Fruit fly (Drosophila melanogaster) whole organism, embryonic: ENCODE measurements around the gene Rbp6.
A peak's percentile ranks its signal among the peaks of the same experiment; 100 is the strongest.

Source experiments
- Adf1 ChIP-seq: fragments of 200-800 bp; sonication (Bioruptor generic); IDR thresholded peaks from 2 replicates; pipeline ENCODE4 v1.3.6; 2022; ENCODE audit warnings: missing biosample characterization, missing genetic modification characterization
- B-H2 ChIP-seq: fragments of 200-800 bp; sonication (Bioruptor generic); optimal IDR thresholded peaks from 2 replicates; lab custom pipeline; 2018; ENCODE audit warnings: missing biosample characterization, mild to moderate bottlenecking, missing genetic modification characterization
- Bgb ChIP-seq: fragments of 200-800 bp; sonication (Bioruptor generic); IDR thresholded peaks from 2 replicates; pipeline ENCODE4 v1.3.6; 2022; ENCODE audit warnings: missing biosample characterization, missing genetic modification characterization; ENCODE audit not compliant: partially characterized antibody
- CG10209 ChIP-seq: fragments of 200-800 bp; sonication (Bioruptor generic); optimal IDR thresholded peaks from 3 replicates; lab custom pipeline; 2017; ENCODE audit warnings: missing biosample characterization, mild to moderate bottlenecking, missing genetic modification characterization, missing genetic modification reagents
- CG1024 ChIP-seq: fragments of 200-800 bp; sonication (Bioruptor generic); IDR thresholded peaks from 2 replicates; pipeline ENCODE4 v1.3.6; 2022; ENCODE audit warnings: missing biosample characterization, missing genetic modification characterization
- CG10267 ChIP-seq: fragments of 200-800 bp; sonication (Bioruptor generic); optimal IDR thresholded peaks from 2 replicates; lab custom pipeline; 2018; ENCODE audit warnings: missing biosample characterization, mild to moderate bottlenecking, missing genetic modification characterization, moderate library complexity
- CG10274 ChIP-seq: fragments of 200-800 bp; sonication (Bioruptor generic); optimal IDR thresholded peaks from 3 replicates; lab custom pipeline; 2017; ENCODE audit warnings: missing biosample characterization, mild to moderate bottlenecking, missing genetic modification characterization
- CG10366 ChIP-seq: fragments of 200-800 bp; sonication (Bioruptor generic); IDR thresholded peaks from 2 replicates; pipeline ENCODE4 v1.3.6; 2022; ENCODE audit warnings: missing biosample characterization, missing genetic modification characterization
- CG11695 ChIP-seq: fragments of 200-800 bp; sonication (Bioruptor generic); IDR thresholded peaks from 3 replicates; pipeline ENCODE4 v1.3.6; 2022; ENCODE audit warnings: missing biosample characterization, missing genetic modification characterization
- CG12104 ChIP-seq: fragments of 200-800 bp; sonication (Bioruptor generic); optimal IDR thresholded peaks from 3 replicates; lab custom pipeline; 2016; ENCODE audit warnings: missing biosample characterization, missing genetic modification characterization
- CG12659 ChIP-seq: fragments of 200-800 bp; sonication (Bioruptor generic); optimal IDR thresholded peaks from 3 replicates; lab custom pipeline; 2017; ENCODE audit warnings: mild to moderate bottlenecking, missing biosample characterization, missing genetic modification reagents, missing genetic modification characterization
- CG12769 ChIP-seq: fragments of 200-800 bp; sonication (Bioruptor generic); optimal IDR thresholded peaks from 2 replicates; lab custom pipeline; 2019; ENCODE audit warnings: missing biosample characterization, mild to moderate bottlenecking, missing genetic modification characterization, moderate library complexity
- CG14965 ChIP-seq: fragments of 200-800 bp; sonication (Bioruptor generic); optimal IDR thresholded peaks from 2 replicates; lab custom pipeline; 2016; ENCODE audit warnings: missing biosample characterization, missing genetic modification characterization, borderline replicate concordance
- CG15514 ChIP-seq: fragments of 200-800 bp; sonication (Bioruptor generic); optimal IDR thresholded peaks from 3 replicates; lab custom pipeline; 2017; ENCODE audit warnings: missing biosample characterization, missing genetic modification characterization, mild to moderate bottlenecking, moderate library complexity, missing genetic modification reagents
- CG2875 ChIP-seq: fragments of 200-800 bp; sonication (Bioruptor generic); optimal IDR thresholded peaks from 2 replicates; lab custom pipeline; 2017; ENCODE audit warnings: missing biosample characterization, mild to moderate bottlenecking, missing genetic modification characterization, missing genetic modification reagents
- CG31224 ChIP-seq: fragments of 200-800 bp; sonication (Bioruptor generic); IDR thresholded peaks from 2 replicates; pipeline ENCODE4 v1.3.6; 2022; ENCODE audit warnings: missing biosample characterization, missing genetic modification characterization
- CG3407 ChIP-seq: fragments of 200-800 bp; sonication (Bioruptor generic); optimal IDR thresholded peaks from 2 replicates; lab custom pipeline; 2018; ENCODE audit warnings: missing biosample characterization, mild to moderate bottlenecking, missing genetic modification characterization
- CG3995 ChIP-seq: fragments of 200-800 bp; sonication (Bioruptor generic); optimal IDR thresholded peaks from 3 replicates; lab custom pipeline; 2016; ENCODE audit warnings: missing biosample characterization, missing genetic modification characterization
- CG42726 ChIP-seq: fragments of 200-800 bp; sonication (Bioruptor generic); IDR thresholded peaks from 2 replicates; pipeline ENCODE4 v1.3.6; 2022; ENCODE audit warnings: missing biosample characterization, missing genetic modification characterization; ENCODE audit not compliant: partially characterized antibody
- CG4854 ChIP-seq: fragments of 200-800 bp; sonication (Bioruptor generic); optimal IDR thresholded peaks from 2 replicates; lab custom pipeline; 2016; ENCODE audit warnings: missing biosample characterization, missing genetic modification characterization, inconsistent platforms
- CG5180 ChIP-seq: fragments of 200-800 bp; sonication (Bioruptor generic); optimal IDR thresholded peaks from 3 replicates; lab custom pipeline; 2017; ENCODE audit warnings: missing biosample characterization, missing genetic modification characterization, mild to moderate bottlenecking, moderate library complexity, missing genetic modification reagents
- CG6854 ChIP-seq: fragments of 200-800 bp; sonication (Bioruptor generic); optimal IDR thresholded peaks from 3 replicates; lab custom pipeline; 2017; ENCODE audit warnings: missing biosample characterization, mild to moderate bottlenecking, missing genetic modification characterization
- Doc2 ChIP-seq: fragments of 200-800 bp; sonication (Bioruptor generic); IDR thresholded peaks from 2 replicates; pipeline ENCODE4 v1.3.6; 2022; ENCODE audit warnings: missing biosample characterization, missing genetic modification characterization
- Ets97D ChIP-seq: fragments of 200-800 bp; sonication (Bioruptor generic); optimal IDR thresholded peaks from 3 replicates; lab custom pipeline; 2016; ENCODE audit warnings: missing biosample characterization, missing genetic modification characterization
- Fer1 ChIP-seq: fragments of 200-800 bp; sonication (Bioruptor generic); optimal IDR thresholded peaks from 2 replicates; lab custom pipeline; 2017; ENCODE audit warnings: missing biosample characterization, mild to moderate bottlenecking, missing genetic modification characterization
- Gug ChIP-seq: fragments of 200-800 bp; sonication (Bioruptor generic); IDR thresholded peaks from 4 replicates; pipeline ENCODE4 v1.3.6; 2022; ENCODE audit warnings: missing biosample characterization, missing genetic modification characterization
- H15 ChIP-seq: fragments of 200-800 bp; sonication (Bioruptor generic); IDR thresholded peaks from 3 replicates; pipeline ENCODE4 v1.3.6; 2022; ENCODE audit warnings: missing biosample characterization, missing genetic modification characterization
- H2.0 ChIP-seq: fragments of 200-800 bp; sonication (Bioruptor generic); IDR thresholded peaks from 2 replicates; pipeline ENCODE4 v1.3.6; 2022; ENCODE audit warnings: missing biosample characterization, missing genetic modification characterization
- NK7.1 ChIP-seq: fragments of 200-800 bp; sonication (Bioruptor generic); optimal IDR thresholded peaks from 3 replicates; lab custom pipeline; 2016; ENCODE audit warnings: missing biosample characterization, missing genetic modification characterization
- Nf-YC ChIP-seq: fragments of 200-800 bp; optimal IDR thresholded peaks from 3 replicates; lab custom pipeline; 2019; ENCODE audit warnings: missing biosample characterization, mild to moderate bottlenecking, missing genetic modification characterization, moderate library complexity
- Sin3A ChIP-seq: fragments of >200 bp; optimal IDR thresholded peaks from 2 replicates; lab custom pipeline; 2018
- Taf1 ChIP-seq: fragments of 200-800 bp; sonication (Bioruptor generic); IDR thresholded peaks from 2 replicates; pipeline ENCODE4 v1.3.6; 2022; ENCODE audit warnings: missing biosample characterization, missing genetic modification characterization
- Xrp1 ChIP-seq: fragments of 200-800 bp; sonication (Bioruptor generic); IDR thresholded peaks from 2 replicates; pipeline ENCODE4 v1.3.6; 2022; ENCODE audit warnings: missing biosample characterization, missing genetic modification characterization
- ap ChIP-seq: fragments of 200-800 bp; sonication (Bioruptor generic); IDR thresholded peaks from 2 replicates; pipeline ENCODE4 v1.3.6; 2022; ENCODE audit warnings: missing biosample characterization, missing genetic modification characterization
- bcd ChIP-seq: fragments of 200-800 bp; sonication (Bioruptor generic); optimal IDR thresholded peaks from 2 replicates; lab custom pipeline; 2017; ENCODE audit warnings: missing biosample characterization, mild to moderate bottlenecking, missing genetic modification characterization
- btn ChIP-seq: fragments of 200-800 bp; sonication (Bioruptor generic); optimal IDR thresholded peaks from 2 replicates; lab custom pipeline; 2016; ENCODE audit warnings: missing biosample characterization, missing genetic modification characterization
- cato ChIP-seq: fragments of 200-800 bp; sonication (Bioruptor generic); optimal IDR thresholded peaks from 2 replicates; lab custom pipeline; 2016; ENCODE audit warnings: missing biosample characterization, missing genetic modification characterization, borderline replicate concordance
- chn ChIP-seq: fragments of 200-800 bp; sonication (Bioruptor generic); optimal IDR thresholded peaks from 2 replicates; lab custom pipeline; 2016; ENCODE audit warnings: missing biosample characterization, missing genetic modification characterization
- ci ChIP-seq: fragments of 200-800 bp; sonication (Bioruptor generic); IDR thresholded peaks from 3 replicates; pipeline ENCODE4 v1.3.6; 2022; ENCODE audit warnings: missing biosample characterization, missing genetic modification characterization
- crp ChIP-seq, 2 experiments: fragments of 200-800 bp; sonication (Bioruptor generic); optimal IDR thresholded peaks; 2 replicates in 1 of 2; 3 replicates in 1 of 2; lab custom pipeline; 2017; ENCODE audit warnings: missing biosample characterization in 2 of 2, missing genetic modification characterization in 2 of 2, mild to moderate bottlenecking in 1 of 2, moderate library complexity in 1 of 2
- dimm ChIP-seq: fragments of 200-800 bp; sonication (Bioruptor generic); IDR thresholded peaks from 2 replicates; pipeline ENCODE4 v1.3.6; 2022; ENCODE audit warnings: missing biosample characterization, missing genetic modification characterization
- eve ChIP-seq, 2 experiments: fragments of >200 bp; optimal IDR thresholded peaks; 2 replicates each; lab custom pipeline; 2017; ENCODE audit warnings: missing biosample characterization in 2 of 2, missing genetic modification characterization in 2 of 2
- lmd ChIP-seq: fragments of 200-800 bp; sonication (Bioruptor generic); IDR thresholded peaks from 2 replicates; pipeline ENCODE4 v1.3.6; 2022; ENCODE audit warnings: missing biosample characterization, missing genetic modification characterization
- mld ChIP-seq: fragments of 200-800 bp; sonication (Bioruptor generic); IDR thresholded peaks from 3 replicates; pipeline ENCODE4 v1.3.6; 2022; ENCODE audit warnings: missing biosample characterization, missing genetic modification characterization; ENCODE audit not compliant: partially characterized antibody
- p53 ChIP-seq: fragments of 200-800 bp; sonication (Bioruptor generic); optimal IDR thresholded peaks from 2 replicates; lab custom pipeline; 2016; ENCODE audit warnings: missing biosample characterization, missing genetic modification characterization
- sens-2 ChIP-seq: fragments of 200-800 bp; sonication (Bioruptor generic); IDR thresholded peaks from 2 replicates; pipeline ENCODE4 v1.3.6; 2022; ENCODE audit warnings: missing biosample characterization, missing genetic modification characterization
- sob ChIP-seq: fragments of 200-800 bp; sonication (Bioruptor generic); IDR thresholded peaks from 2 replicates; pipeline ENCODE4 v1.3.6; 2022; ENCODE audit warnings: missing biosample characterization, missing genetic modification characterization
- stc ChIP-seq: fragments of 200-800 bp; sonication (Bioruptor generic); IDR thresholded peaks from 2 replicates; pipeline ENCODE4 v1.3.6; 2022; ENCODE audit warnings: missing biosample characterization, missing genetic modification characterization
- sug ChIP-seq: fragments of 200-800 bp; optimal IDR thresholded peaks from 2 replicates; lab custom pipeline; 2019; ENCODE audit warnings: missing biosample characterization, mild to moderate bottlenecking, missing genetic modification characterization, moderate library complexity
- tio ChIP-seq: fragments of 200-800 bp; sonication (Bioruptor generic); optimal IDR thresholded peaks from 2 replicates; lab custom pipeline; 2017; ENCODE audit warnings: missing biosample characterization, missing genetic modification characterization, inconsistent platforms
- yki ChIP-seq: fragments of >200 bp; optimal IDR thresholded peaks from 3 replicates; lab custom pipeline; 2018
- z ChIP-seq: fragments of 200-800 bp; sonication (Bioruptor generic); IDR thresholded peaks from 3 replicates; pipeline ENCODE4 v1.3.6; 2022; ENCODE audit warnings: missing biosample characterization, missing genetic modification characterization

Rbp6 gene

DNA sequence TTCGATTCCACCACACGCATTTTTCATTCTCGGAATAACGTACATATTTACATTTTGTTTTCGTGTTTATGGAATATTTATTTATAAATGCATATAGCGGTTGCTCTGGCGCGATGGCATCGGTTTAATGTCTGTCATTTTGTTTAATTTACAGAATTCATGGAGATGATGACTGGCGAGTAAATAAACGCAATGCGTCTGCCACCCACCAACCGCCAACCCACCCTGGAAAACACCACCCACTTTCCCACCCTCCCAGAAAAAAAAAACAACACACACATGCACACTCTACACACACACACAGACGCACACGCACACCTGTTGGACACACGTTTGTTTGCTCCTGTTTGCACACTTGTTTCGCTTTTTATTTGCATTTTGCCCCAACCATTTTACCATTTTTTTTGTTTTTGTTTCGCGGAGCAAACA is 190.2 kb downstream of the Rbp6 start (continued):
- TF ChIP-seq CG3407 (GFP tag; lab: Kevin White, UChicago) (peak; percentile 32), H2.0 (GFP tag; lab: Robert Waterston, UW) (no peak), CG15514 (GFP tag; lab: Kevin White, UChicago) (no peak), CG12659 (GFP tag; lab: Kevin White, UChicago) (peak; percentile 17), ci (GFP tag; lab: Robert Waterston, UW) (peak; percentile 68; the same call in 2 of the 3 replicates), dimm (GFP tag; lab: Robert Waterston, UW) (no peak), btn (GFP tag; lab: Kevin White, UChicago) (no peak), cato (GFP tag; lab: Kevin White, UChicago) (no peak), Ets97D (GFP tag; lab: Kevin White, UChicago) (no peak), CG10274 (peak; percentile 12), eve (GFP tag; optimal IDR thresholded peaks at IDR 0.05; lab: Kevin White, UChicago) (no peak), Adf1 (GFP tag; lab: Robert Waterston, UW) (no peak), NK7.1 (GFP tag; lab: Kevin White, UChicago) (no peak), CG5180 (GFP tag; lab: Kevin White, UChicago) (peak; percentile 41), CG12769 (tag; lab: Kevin White, UChicago) (peak; percentile 65), Nf-YC (tag; lab: Kevin White, UChicago) (no peak), CG11695 (no peak), CG3995 (GFP tag; lab: Kevin White, UChicago) (no peak), B-H2 (no peak), z (no peak), Fer1 (GFP tag; lab: Kevin White, UChicago) (peak; percentile 47), Doc2 (GFP tag; lab: Robert Waterston, UW) (no peak), CG10267 (tag; lab: Kevin White, UChicago) (no peak), ap (GFP tag; lab: Robert Waterston, UW) (no peak), stc (GFP tag; lab: Robert Waterston, UW) (no peak), sob (GFP tag; lab: Robert Waterston, UW) (no peak), CG1024 (GFP tag; lab: Robert Waterston, UW) (no peak), p53 (GFP tag; lab: Kevin White, UChicago) (no peak), CG6854 (GFP tag; lab: Kevin White, UChicago) (no peak), Xrp1 (peak; percentile 30; the same call in 1 of the 2 replicates), Bgb (GFP tag; lab: Robert Waterston, UW) (0 out of 2 replicates have a peak, but pooled peaks have one; percentile 33), tio (GFP tag; lab: Kevin White, UChicago) (no peak), yki (lab: Kevin White, UChicago) (no peak), crp (GFP tag; optimal IDR thresholded peaks at IDR 0.05; lab: Kevin White, UChicago) (no peak), Gug (GFP tag; lab: Robert Waterston, UW) (no peak), CG14965 (GFP tag; lab: Kevin White, UChicago) (no peak), CG31224 (GFP tag; lab: Robert Waterston, UW) (no peak), CG2875 (GFP tag; lab: Kevin White, UChicago) (peak; percentile 74), chn (GFP tag; lab: Kevin White, UChicago) (no peak), CG12104 (no peak), sens-2 (no peak), Sin3A (lab: Kevin White, UChicago) (no peak), Taf1 (GFP tag; lab: Robert Waterston, UW) (no peak), CG10209 (GFP tag; lab: Kevin White, UChicago) (peak; percentile 8), lmd (GFP tag; lab: Robert Waterston, UW) (no peak), CG42726 (GFP tag; lab: Robert Waterston, UW) (no peak), H15 (GFP tag; lab: Robert Waterston, UW) (no peak), CG10366 (GFP tag; lab: Robert Waterston, UW) (no peak), sug (tag; lab: Kevin White, UChicago) (peak; percentile 15), mld (GFP tag; lab: Robert Waterston, UW) (no peak), CG4854 (GFP tag; lab: Kevin White, UChicago) (no peak), bcd (GFP tag; lab: Kevin White, UChicago) (no peak)
